Worm (Caenorhabditis elegans) whole organism, early embryonic: ENCODE data around the gene fbxa-154.

Experiments used
- B0310.2 ChIP-seq: sonication (generic microtip); optimal IDR thresholded peaks from 2 replicates; lab custom pipeline; 2016; ENCODE audit warnings: mild to moderate bottlenecking, missing genetic modification characterization, missing compliant biosample characterization
- F13C5.2 ChIP-seq: sonication (generic microtip); optimal IDR thresholded peaks from 2 replicates; lab custom pipeline; 2017; ENCODE audit warnings: mild to moderate bottlenecking, missing genetic modification characterization, inconsistent platforms, missing compliant biosample characterization
- aly-1 ChIP-seq: sonication (generic microtip); optimal IDR thresholded peaks from 2 replicates; lab custom pipeline; 2016; ENCODE audit warnings: missing genetic modification characterization, missing compliant biosample characterization
- ama-1 ChIP-seq: fragments of 150-350 bp; optimal IDR thresholded peaks from 2 replicates; lab custom pipeline; 2014
- ceh-13 ChIP-seq: fragments of 200-800 bp; sonication (Bioruptor generic); optimal IDR thresholded peaks from 2 replicates; lab custom pipeline; 2018; ENCODE audit warnings: mild to moderate bottlenecking, missing genetic modification characterization, missing compliant biosample characterization
- ceh-36 ChIP-seq: sonication (generic microtip); optimal IDR thresholded peaks from 2 replicates; lab custom pipeline; 2016; ENCODE audit warnings: missing genetic modification characterization, inconsistent platforms, missing compliant biosample characterization
- ets-7 ChIP-seq: sonication (generic microtip); optimal IDR thresholded peaks from 2 replicates; lab custom pipeline; 2016; ENCODE audit warnings: missing genotype, missing genetic modification characterization, missing compliant biosample characterization
- flt-1 ChIP-seq: fragments of 200-800 bp; sonication (Bioruptor generic); IDR thresholded peaks from 2 replicates; pipeline ENCODE4 v1.3.6; 2022; ENCODE audit warnings: missing genetic modification characterization, missing compliant biosample characterization
- hmbx-1 ChIP-seq: sonication (generic microtip); optimal IDR thresholded peaks from 2 replicates; lab custom pipeline; 2016; ENCODE audit warnings: mild to moderate bottlenecking, missing genetic modification characterization, missing compliant biosample characterization
- hmg-4 ChIP-seq: fragments of 200-800 bp; sonication (Bioruptor generic); optimal IDR thresholded peaks from 2 replicates; lab custom pipeline; 2018; ENCODE audit warnings: mild to moderate bottlenecking, missing genetic modification characterization, missing compliant biosample characterization
- hnd-1 ChIP-seq: sonication (generic microtip); optimal IDR thresholded peaks from 2 replicates; lab custom pipeline; 2016; ENCODE audit warnings: missing genetic modification characterization, missing compliant biosample characterization
- pes-1 ChIP-seq: fragments of 200-800 bp; sonication (Bioruptor generic); IDR thresholded peaks from 2 replicates; pipeline ENCODE4 v1.3.6; 2022; ENCODE audit warnings: missing genetic modification reagents, missing genetic modification characterization, missing compliant biosample characterization
- scrt-1 ChIP-seq: fragments of 200-800 bp; sonication (Bioruptor generic); IDR thresholded peaks from 2 replicates; pipeline ENCODE4 v1.3.6; 2022; ENCODE audit warnings: missing genetic modification characterization, missing compliant biosample characterization
- sea-1 ChIP-seq: fragments of 200-800 bp; sonication (Bioruptor generic); conservative IDR thresholded peaks from 2 replicates; pipeline ENCODE4 v1.3.6; 2022; ENCODE audit warnings: missing genetic modification characterization, missing compliant biosample characterization
- tbx-11 ChIP-seq: fragments of 200-800 bp; sonication (Bioruptor generic); IDR thresholded peaks from 2 replicates; pipeline ENCODE4 v1.3.6; 2022; ENCODE audit warnings: missing genetic modification characterization, missing compliant biosample characterization
- tbx-37 ChIP-seq: fragments of 200-800 bp; sonication (Bioruptor generic); conservative IDR thresholded peaks from 2 replicates; pipeline ENCODE4 v1.3.6; 2022; ENCODE audit warnings: missing genetic modification reagents, missing genetic modification characterization, missing compliant biosample characterization
- tra-4 ChIP-seq: sonication (generic microtip); optimal IDR thresholded peaks from 2 replicates; lab custom pipeline; 2017; ENCODE audit warnings: missing genetic modification characterization, missing compliant biosample characterization

The fbxa-154 gene

ce11 chrV:15629543-15629942, 24.6 kb upstream of the fbxa-154 start, which contains the start of gene str-248:
Gene str-248, minus strand, starts transcription at chrV:15629643.
- TF ChIP-seq hmg-4 (GFP tag; lab: Kevin White, UChicago) (no peak), scrt-1 (GFP tag; lab: Robert Waterston, UW) (no peak), sea-1 (GFP tag; lab: Robert Waterston, UW) (no peak), aly-1 (tag; lab: Kevin White, UChicago) (no peak), hnd-1 (tag; lab: Kevin White, UChicago) (no peak), F13C5.2 (tag; lab: Kevin White, UChicago) (no peak), tbx-11 (GFP tag; lab: Robert Waterston, UW) (no peak), tra-4 (tag; lab: Kevin White, UChicago) (no peak), hmbx-1 (no peak), ets-7 (tag; lab: Kevin White, UChicago) (no peak), pes-1 (GFP tag; lab: Robert Waterston, UW) (no peak), ceh-36 (tag; lab: Kevin White, UChicago) (no peak), flt-1 (GFP tag; lab: Robert Waterston, UW) (no peak), ama-1 (lab: Kevin White, UChicago) (no peak), B0310.2 (tag; lab: Kevin White, UChicago) (no peak), ceh-13 (GFP tag; lab: Kevin White, UChicago) (no peak), tbx-37 (GFP tag; lab: Robert Waterston, UW) (no peak)

DNA sequence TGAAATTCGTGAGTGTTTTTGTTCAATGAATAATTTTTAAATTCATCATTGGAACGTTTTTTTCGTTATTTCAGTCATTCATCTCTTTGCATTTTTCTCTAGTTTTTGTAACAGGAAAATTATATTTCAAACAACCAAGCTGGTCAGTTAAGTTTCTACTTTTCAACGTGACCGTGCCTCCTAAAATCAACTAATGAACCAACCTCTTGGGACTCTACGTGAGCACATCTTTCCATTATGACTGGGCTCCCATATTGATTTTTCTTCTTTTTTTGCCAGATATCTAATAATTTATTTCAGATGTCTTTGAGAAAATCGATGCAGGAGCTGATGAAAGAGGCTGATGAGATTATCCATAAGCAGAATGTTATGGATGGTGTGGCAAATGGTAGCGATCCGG, 20.6 kb upstream of the fbxa-154 start, which contains the start of gene C55A1.11:
Gene C55A1.11, plus strand, starts transcription at position 301 of the 400 bp plus-strand sequence.
- no peak for TF ChIP-seq tra-4 (tag; lab: Kevin White, UChicago)
- TF ChIP-seq aly-1 (tag; lab: Kevin White, UChicago), result no peak
- no peak for TF ChIP-seq hmg-4 (GFP tag; lab: Kevin White, UChicago)
- TF ChIP-seq B0310.2 (tag; lab: Kevin White, UChicago), result no peak
- no peak for TF ChIP-seq tbx-37 (GFP tag; lab: Robert Waterston, UW)
- TF ChIP-seq hmbx-1, result no peak
- TF ChIP-seq ets-7 (tag; lab: Kevin White, UChicago), result no peak
- no peak for TF ChIP-seq sea-1 (GFP tag; lab: Robert Waterston, UW)
- no peak for TF ChIP-seq tbx-11 (GFP tag; lab: Robert Waterston, UW)
- TF ChIP-seq ceh-13 (GFP tag; lab: Kevin White, UChicago), result no peak

DNA sequence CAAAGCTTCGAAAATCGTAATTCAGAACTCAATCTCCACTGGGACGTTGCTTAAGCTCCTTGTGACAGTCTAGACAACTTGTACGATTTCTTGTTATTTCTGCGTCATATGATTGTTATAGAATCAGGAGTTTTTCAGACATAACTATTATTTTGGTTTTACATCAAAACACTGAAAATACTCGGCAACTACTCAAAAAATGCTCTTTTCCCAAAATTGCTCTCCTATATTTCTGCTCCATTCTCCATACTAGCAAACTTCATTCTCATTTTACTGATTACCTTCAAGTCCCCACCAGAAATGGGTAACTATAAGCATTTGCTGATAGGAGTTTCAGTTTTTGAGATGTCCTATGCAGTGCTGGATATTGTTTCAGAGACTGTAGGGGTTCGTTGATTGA, 16.6 kb upstream of the fbxa-154 start, which contains the start of gene C55A1.1:
Gene C55A1.1, plus strand, starts transcription at position 301 of the 400 bp plus-strand sequence.
- no peak for TF ChIP-seq scrt-1 (GFP tag; lab: Robert Waterston, UW)
- no peak for TF ChIP-seq ceh-13 (GFP tag; lab: Kevin White, UChicago)
- no peak for TF ChIP-seq B0310.2 (tag; lab: Kevin White, UChicago)
- no peak for TF ChIP-seq tra-4 (tag; lab: Kevin White, UChicago)
- no peak for TF ChIP-seq ama-1 (lab: Kevin White, UChicago)
- no peak for TF ChIP-seq hmbx-1
- no peak for TF ChIP-seq tbx-37 (GFP tag; lab: Robert Waterston, UW)
- TF ChIP-seq flt-1 (GFP tag; lab: Robert Waterston, UW), result no peak
- no peak for TF ChIP-seq hnd-1 (tag; lab: Kevin White, UChicago)
- no peak for TF ChIP-seq pes-1 (GFP tag; lab: Robert Waterston, UW)
- TF ChIP-seq ceh-36 (tag; lab: Kevin White, UChicago), result no peak
- TF ChIP-seq tbx-11 (GFP tag; lab: Robert Waterston, UW), result no peak
- no peak for TF ChIP-seq aly-1 (tag; lab: Kevin White, UChicago)

- TF ChIP-seq flt-1 (GFP tag; lab: Robert Waterston, UW), result no peak
Measured at ce11 chrV:15614534-15614933, 9.6 kb upstream of the fbxa-154 start.

DNA sequence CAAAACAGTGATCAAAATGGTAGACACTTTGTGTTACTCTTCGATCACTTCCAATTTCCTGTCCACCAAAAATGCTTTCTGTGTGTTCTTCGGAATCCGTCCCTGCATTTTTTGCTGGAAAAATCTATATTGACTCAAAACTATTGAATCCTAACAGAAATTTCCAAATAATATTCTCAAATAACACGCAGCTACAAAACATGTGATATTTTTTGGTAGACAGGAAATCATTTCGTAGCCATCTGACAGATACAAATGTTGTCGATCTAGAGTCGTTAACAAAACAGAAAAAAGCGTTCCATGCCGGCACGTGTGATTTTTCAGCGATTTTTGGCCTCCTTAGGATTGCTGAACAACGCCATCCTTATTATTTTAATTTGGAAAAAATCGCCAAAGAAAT, 7.9 kb upstream of the fbxa-154 start, which contains the start of gene str-263:
Gene str-263, plus strand, starts transcription at position 301 of the 400 bp plus-strand sequence.
- TF ChIP-seq ama-1 (lab: Kevin White, UChicago) (no peak), ets-7 (tag; lab: Kevin White, UChicago) (no peak), ceh-36 (tag; lab: Kevin White, UChicago) (no peak), hnd-1 (tag; lab: Kevin White, UChicago) (no peak), scrt-1 (GFP tag; lab: Robert Waterston, UW) (no peak), hmg-4 (GFP tag; lab: Kevin White, UChicago) (no peak), tbx-11 (GFP tag; lab: Robert Waterston, UW) (no peak), F13C5.2 (tag; lab: Kevin White, UChicago) (no peak), tbx-37 (GFP tag; lab: Robert Waterston, UW) (no peak), B0310.2 (tag; lab: Kevin White, UChicago) (no peak), flt-1 (GFP tag; lab: Robert Waterston, UW) (no peak), tra-4 (tag; lab: Kevin White, UChicago) (no peak), aly-1 (tag; lab: Kevin White, UChicago) (no peak), pes-1 (GFP tag; lab: Robert Waterston, UW) (no peak)

DNA sequence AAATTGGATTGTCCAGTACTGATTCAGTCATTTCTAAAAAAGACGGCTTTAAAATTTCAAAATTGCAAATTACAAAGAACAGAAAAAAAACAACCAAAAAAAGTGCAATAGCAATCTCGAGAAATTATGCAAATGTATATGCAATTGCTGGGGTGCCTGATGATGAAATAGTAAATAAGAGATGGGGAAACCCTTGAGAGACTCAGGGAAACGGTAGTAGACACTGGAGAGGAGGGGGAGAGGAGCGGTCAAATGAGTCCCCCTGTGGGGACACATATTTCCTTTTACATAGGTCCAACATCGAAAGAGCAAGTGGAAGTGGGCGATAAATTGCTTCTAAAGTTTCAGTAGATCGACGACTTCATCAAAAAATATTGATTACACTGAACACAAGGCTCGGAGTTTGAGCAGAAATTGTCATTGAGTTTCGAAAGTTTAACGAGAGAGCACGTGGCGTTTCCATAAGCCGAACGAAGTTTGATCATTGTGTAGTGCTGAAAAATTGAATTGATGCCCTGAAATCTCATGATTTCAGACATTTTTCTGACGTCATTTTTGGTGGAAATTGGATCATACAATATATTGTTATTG, 5.5 kb upstream of the fbxa-154 start, which contains the start of the genes fbxa-153 and str-12:
Gene fbxa-153, minus strand, starts transcription at position 35 of the 591 bp plus-strand sequence.
Gene str-12, plus strand, starts transcription at position 541 of the 591 bp plus-strand sequence.
- TF ChIP-seq F13C5.2 (tag; lab: Kevin White, UChicago), result peak; percentile 9
- TF ChIP-seq ceh-36 (tag; lab: Kevin White, UChicago), result no peak
- no peak for TF ChIP-seq ama-1 (lab: Kevin White, UChicago)
- peak; percentile 16 for TF ChIP-seq hmg-4 (GFP tag; lab: Kevin White, UChicago)
- TF ChIP-seq sea-1 (GFP tag; lab: Robert Waterston, UW), result 0 out of 2 replicates have a peak, but pooled peaks have one; percentile 19

ce11 chrV:15602253-15602652, 2.7 kb downstream of the fbxa-154 start, which contains the start of gene fbxa-152:
Gene fbxa-152, minus strand, starts transcription at chrV:15602353.
- TF ChIP-seq tra-4 (tag; lab: Kevin White, UChicago) (no peak), flt-1 (GFP tag; lab: Robert Waterston, UW) (no peak), ceh-36 (tag; lab: Kevin White, UChicago) (no peak), F13C5.2 (tag; lab: Kevin White, UChicago) (no peak), tbx-37 (GFP tag; lab: Robert Waterston, UW) (no peak), scrt-1 (GFP tag; lab: Robert Waterston, UW) (no peak), hnd-1 (tag; lab: Kevin White, UChicago) (no peak), aly-1 (tag; lab: Kevin White, UChicago) (no peak), ceh-13 (GFP tag; lab: Kevin White, UChicago) (no peak), tbx-11 (GFP tag; lab: Robert Waterston, UW) (no peak), B0310.2 (tag; lab: Kevin White, UChicago) (no peak), pes-1 (GFP tag; lab: Robert Waterston, UW) (no peak), ets-7 (tag; lab: Kevin White, UChicago) (no peak), ama-1 (lab: Kevin White, UChicago) (no peak)
